Worm (Caenorhabditis elegans): Measurements from ENCODE around the gene scav-1.

scav-1 gene

ce11 chrX:5413510-5413909 lies 13.1 kb upstream of the scav-1 start, which contains the start of gene pks-1:
Gene pks-1, plus strand, starts transcription at chrX:5413810.
- no peak for TF ChIP-seq fos-1 (tag; optimal IDR thresholded peaks at IDR 0.05)
- TF ChIP-seq ztf-11 (tag; optimal IDR thresholded peaks at IDR 0.05), result no peak
- TF ChIP-seq lin-39 (tag; optimal IDR thresholded peaks at IDR 0.05), result no peak
- TF ChIP-seq lsy-12 (tag; optimal IDR thresholded peaks at IDR 0.05), result no peak
- TF ChIP-seq nhr-28 (tag; optimal IDR thresholded peaks at IDR 0.05), result no peak
- TF ChIP-seq nhr-76 (tag; optimal IDR thresholded peaks at IDR 0.05), result no peak

- TF ChIP-seq pha-4 (tag; optimal IDR thresholded peaks at IDR 0.05) (peak; percentile 28), ztf-11 (tag; optimal IDR thresholded peaks at IDR 0.05) (no peak), hmg-11 (tag; optimal IDR thresholded peaks at IDR 0.05) (peak; percentile 36), elt-2 (tag; optimal IDR thresholded peaks at IDR 0.05) (peak; percentile 23), nhr-76 (tag; optimal IDR thresholded peaks at IDR 0.05) (no peak), lsy-12 (tag; optimal IDR thresholded peaks at IDR 0.05) (peak; percentile 13), skn-1 (tag; optimal IDR thresholded peaks at IDR 0.05) (no peak), nhr-43 (tag; optimal IDR thresholded peaks at IDR 0.05; ENCODE audit: poor library complexity, severe bottlenecking) (peak; percentile 3), unc-62 (GFP tag; optimal IDR thresholded peaks at IDR 0.05) (no peak)
Observed at ce11 chrX:5407271-5407670, 6.9 kb upstream of the scav-1 start.

- TF ChIP-seq sea-2 (GFP tag; optimal IDR thresholded peaks at IDR 0.05), result no peak
- no peak for TF ChIP-seq elt-3 (tag; optimal IDR thresholded peaks at IDR 0.05)
- TF ChIP-seq unc-39 (tag; optimal IDR thresholded peaks at IDR 0.05), result no peak
Observed at ce11 chrX:5406345-5406744, 6.0 kb upstream of the scav-1 start, which contains the start of gene C03F11.4. Gene C03F11.4, minus strand, starts transcription at chrX:5406445.

ce11 chrX:5397300-5397699 lies 3.1 kb downstream of the scav-1 start, which contains the start of gene C03F11.2:
Gene C03F11.2, minus strand, starts transcription at chrX:5397400.
- TF ChIP-seq elt-3 (tag; optimal IDR thresholded peaks at IDR 0.05) (no peak), mdl-1 (tag; optimal IDR thresholded peaks at IDR 0.05) (no peak), aly-2 (tag; optimal IDR thresholded peaks at IDR 0.05) (no peak), ceh-9 (tag; optimal IDR thresholded peaks at IDR 0.05) (no peak), zag-1 (tag; optimal IDR thresholded peaks at IDR 0.05) (no peak), nhr-11 (tag; optimal IDR thresholded peaks at IDR 0.05) (no peak)

- TF ChIP-seq hmg-11 (tag; optimal IDR thresholded peaks at IDR 0.05) (no peak), ZK546.5 (tag; optimal IDR thresholded peaks at IDR 0.05) (no peak), sea-2 (GFP tag; optimal IDR thresholded peaks at IDR 0.05) (no peak), nhr-237 (tag; optimal IDR thresholded peaks at IDR 0.05) (no peak), fos-1 (tag; optimal IDR thresholded peaks at IDR 0.05) (no peak), fkh-2 (tag; optimal IDR thresholded peaks at IDR 0.05) (no peak), nfya-1 (tag; optimal IDR thresholded peaks at IDR 0.05; ENCODE audit: insufficient read depth) (no peak), nhr-76 (tag; optimal IDR thresholded peaks at IDR 0.05) (no peak), ceh-28 (tag; optimal IDR thresholded peaks at IDR 0.05) (no peak), ztf-4 (tag; optimal IDR thresholded peaks at IDR 0.05) (no peak), nhr-12 (tag; optimal IDR thresholded peaks at IDR 0.05) (no peak), tbx-2 (tag; optimal IDR thresholded peaks at IDR 0.05) (no peak), R02D3.7 (tag; optimal IDR thresholded peaks at IDR 0.05) (no peak), nhr-77 (tag; optimal IDR thresholded peaks at IDR 0.05) (no peak), nhr-25 (tag; optimal IDR thresholded peaks at IDR 0.05) (no peak), ceh-9 (tag; optimal IDR thresholded peaks at IDR 0.05) (no peak), lin-15B (tag; optimal IDR thresholded peaks at IDR 0.05) (no peak)
Observed at ce11 chrX:5387629-5388028, 12.8 kb downstream of the scav-1 start.

ce11 chrX:5386558-5386957 lies 13.8 kb downstream of the scav-1 start, which contains the start of gene kcnl-3:
Gene kcnl-3, plus strand, starts transcription at chrX:5386858.
- TF ChIP-seq daf-12 (tag; optimal IDR thresholded peaks at IDR 0.05) (no peak), snpc-4 (tag; optimal IDR thresholded peaks at IDR 0.05) (no peak), pqm-1 (tag; optimal IDR thresholded peaks at IDR 0.05) (no peak), nhr-43 (tag; optimal IDR thresholded peaks at IDR 0.05; ENCODE audit: poor library complexity, severe bottlenecking) (no peak), ceh-9 (tag; optimal IDR thresholded peaks at IDR 0.05) (no peak), hmg-11 (tag; optimal IDR thresholded peaks at IDR 0.05) (no peak), fos-1 (tag; optimal IDR thresholded peaks at IDR 0.05) (no peak)

Data from whole organism, L3 larva.